Worm (Caenorhabditis elegans) whole organism, L3 larva: ENCODE measurements around the gene Y66D12A.21.

Experiments
- ama-1 ChIP-seq: fragments of 150-350 bp; optimal IDR thresholded peaks from 2 replicates; lab custom pipeline; 2018
- ceh-16 ChIP-seq: sonication (generic microtip); optimal IDR thresholded peaks from 2 replicates; lab custom pipeline; 2017; ENCODE audit warnings: missing biosample characterization, missing genetic modification characterization
- ceh-28 ChIP-seq: fragments of 150-350 bp; optimal IDR thresholded peaks from 2 replicates; lab custom pipeline; 2014; ENCODE audit warnings: missing biosample characterization, missing genetic modification reagents, missing genetic modification characterization
- elt-1 ChIP-seq: fragments of 150-350 bp; optimal IDR thresholded peaks from 2 replicates; lab custom pipeline; 2014; ENCODE audit warnings: missing biosample characterization, missing genetic modification characterization
- elt-3 ChIP-seq, 3 experiments: fragments of 150-350 bp in 1 of 3; sonication (generic microtip) in 2 of 3; optimal IDR thresholded peaks; 2 replicates in 2 of 3; 4 replicates in 1 of 3; lab custom pipeline; 2014 to 2017; ENCODE audit warnings: missing biosample characterization in 3 of 3, missing genetic modification characterization in 3 of 3
- lin-15B ChIP-seq: fragments of 150-350 bp; optimal IDR thresholded peaks from 2 replicates; lab custom pipeline; 2014; ENCODE audit warnings: missing biosample characterization, missing genetic modification characterization
- nfya-1 ChIP-seq: sonication (generic microtip); optimal IDR thresholded peaks from 2 replicates; lab custom pipeline; 2017; ENCODE audit warnings: missing genetic modification characterization, mild to moderate bottlenecking, missing compliant biosample characterization, antibody characterized with exemption, moderate library complexity; ENCODE audit not compliant: insufficient read depth
- nhr-23 ChIP-seq: fragments of 150-350 bp; optimal IDR thresholded peaks from 2 replicates; lab custom pipeline; 2014; ENCODE audit warnings: missing biosample characterization, missing genetic modification reagents, missing genetic modification characterization
- nhr-237 ChIP-seq: fragments of 150-350 bp; optimal IDR thresholded peaks from 2 replicates; lab custom pipeline; 2014; ENCODE audit warnings: missing biosample characterization, missing genetic modification characterization
- nhr-77 ChIP-seq: fragments of 150-350 bp; optimal IDR thresholded peaks from 2 replicates; lab custom pipeline; 2014; ENCODE audit warnings: missing biosample characterization, missing genetic modification characterization
- pha-4 ChIP-seq: fragments of 150-350 bp; optimal IDR thresholded peaks from 2 replicates; lab custom pipeline; 2014; ENCODE audit warnings: missing biosample characterization, missing genetic modification reagents, missing genetic modification characterization
- skn-1 ChIP-seq: fragments of 150-350 bp; optimal IDR thresholded peaks from 2 replicates; lab custom pipeline; 2014; ENCODE audit warnings: missing biosample characterization, missing genetic modification characterization
- zag-1 ChIP-seq: fragments of 150-350 bp; optimal IDR thresholded peaks from 2 replicates; lab custom pipeline; 2014; ENCODE audit warnings: missing biosample characterization, missing genetic modification characterization

ce11 chrIII:11502753-11503152 lies 2.3 kb downstream of the Y66D12A.21 start, which contains the start of gene tin-10:
- TF ChIP-seq nhr-77 (tag; lab: Kevin White, UChicago): no peak
- no peak for TF ChIP-seq ama-1 (lab: Kevin White, UChicago)
- no peak for TF ChIP-seq pha-4
- TF ChIP-seq elt-1 (tag; lab: Kevin White, UChicago): no peak
- TF ChIP-seq skn-1 (tag; lab: Kevin White, UChicago): no peak
- TF ChIP-seq lin-15B (tag; lab: Kevin White, UChicago): no peak
- no peak for TF ChIP-seq ceh-16
- no peak for TF ChIP-seq ceh-28 (tag; lab: Kevin White, UChicago)
- no peak for TF ChIP-seq zag-1 (tag; lab: Kevin White, UChicago)
- no peak for TF ChIP-seq nfya-1 (tag; lab: Kevin White, UChicago)
- no peak for TF ChIP-seq nhr-23 (tag; lab: Kevin White, UChicago)
- no peak for TF ChIP-seq nhr-237
- no peak for TF ChIP-seq elt-3 (tag; optimal IDR thresholded peaks at IDR 0.05; lab: Kevin White, UChicago)
